Worm (Caenorhabditis elegans) whole organism, young adult: ENCODE results near the gene Y17G7B.18.

Source experiments
- B0336.3 ChIP-seq: fragments of 200-800 bp; sonication (Bioruptor generic); IDR thresholded peaks from 2 replicates; pipeline ENCODE4 v1.3.6; 2022; ENCODE audit warnings: missing genetic modification characterization, missing compliant biosample characterization
- T07F8.4 ChIP-seq: sonication (generic microtip); optimal IDR thresholded peaks from 2 replicates; lab custom pipeline; 2016; ENCODE audit warnings: mild to moderate bottlenecking, missing genetic modification characterization, moderate library complexity, missing compliant biosample characterization
- Y53F4B.3 ChIP-seq: fragments of 200-800 bp; sonication (Bioruptor generic); IDR thresholded peaks from 2 replicates; pipeline ENCODE4 v1.3.6; 2022; ENCODE audit warnings: missing genetic modification reagents, missing genetic modification characterization, missing compliant biosample characterization
- ama-1 ChIP-seq, 3 experiments: fragments of 150-350 bp in 1 of 3; sonication (generic microtip) in 2 of 3; optimal IDR thresholded peaks; 2 replicates each; lab custom pipeline; 2014 to 2018; ENCODE audit warnings: missing biosample characterization in 2 of 3, missing genetic modification characterization in 2 of 3, missing genetic modification reagents in 2 of 3
- aptf-3 ChIP-seq: fragments of 200-800 bp; sonication (Bioruptor generic); IDR thresholded peaks from 2 replicates; pipeline ENCODE4 v1.3.6; 2022; ENCODE audit warnings: missing genetic modification characterization, missing compliant biosample characterization
- ets-4 ChIP-seq: fragments of 200-800 bp; sonication (Bioruptor generic); optimal IDR thresholded peaks from 2 replicates; lab custom pipeline; 2018; ENCODE audit warnings: mild to moderate bottlenecking, missing genetic modification characterization, missing compliant biosample characterization
- let-607 ChIP-seq, 2 experiments: fragments of 200-800 bp in 1 of 2; sonication (Bioruptor generic) in 1 of 2; sonication (generic microtip) in 1 of 2; optimal IDR thresholded peaks; 2 replicates each; lab custom pipeline; 2016 to 2018; ENCODE audit warnings: mild to moderate bottlenecking in 2 of 2, missing compliant biosample characterization in 2 of 2, missing genetic modification characterization in 2 of 2, moderate library complexity in 2 of 2, missing genotype in 1 of 2
- mel-28 ChIP-seq: sonication (generic microtip); optimal IDR thresholded peaks from 2 replicates; lab custom pipeline; 2016; ENCODE audit warnings: borderline replicate concordance, mild to moderate bottlenecking, missing genetic modification characterization, missing compliant biosample characterization
- snpc-4 ChIP-seq, 5 experiments: fragments of 150-350 bp in 1 of 5; sonication (generic microtip) in 4 of 5; optimal IDR thresholded peaks; 2 replicates each; lab custom pipeline; 2014 to 2018; ENCODE audit warnings: missing genetic modification characterization in 5 of 5, missing biosample characterization in 3 of 5, antibody characterized with exemption in 2 of 5, mild to moderate bottlenecking in 2 of 5, missing compliant biosample characterization in 2 of 5, missing genotype in 2 of 5, moderate library complexity in 2 of 5, missing genetic modification reagents in 1 of 5
- tbp1 ChIP-seq: fragments of 200-800 bp; sonication (Bioruptor generic); optimal IDR thresholded peaks from 2 replicates; lab custom pipeline; 2018; ENCODE audit warnings: mild to moderate bottlenecking, missing genetic modification characterization, missing compliant biosample characterization
- unc-62 ChIP-seq: fragments of 150-350 bp; optimal IDR thresholded peaks from 2 replicates; lab custom pipeline; 2014; ENCODE audit warnings: missing biosample characterization, missing genetic modification reagents, missing genetic modification characterization

DNA sequence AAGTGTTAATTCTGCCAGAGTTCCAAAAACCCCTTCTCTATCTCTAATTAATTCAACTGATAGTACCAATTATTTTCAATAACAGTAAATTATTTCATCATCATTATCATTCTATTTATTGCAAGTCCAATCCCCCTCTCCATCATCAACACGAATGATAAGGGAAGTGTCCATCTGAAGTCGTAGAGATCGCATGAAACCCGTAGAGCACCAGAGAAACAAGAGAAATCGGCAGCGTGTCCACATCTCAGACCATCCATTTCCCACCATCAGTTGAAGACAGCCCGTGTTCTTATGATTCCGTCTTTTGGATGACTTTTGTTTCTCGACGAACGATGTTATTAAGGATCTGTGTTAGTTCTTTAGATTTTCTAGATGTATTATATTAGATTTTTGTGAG is 54.2 kb downstream of the Y17G7B.18 start:
- no peak for TF ChIP-seq mel-28 (tag; lab: Kevin White, UChicago)
- TF ChIP-seq Y53F4B.3: no peak
- no peak for TF ChIP-seq tbp1 (GFP tag; lab: Kevin White, UChicago)
- no peak for TF ChIP-seq B0336.3 (GFP tag; lab: Robert Waterston, UW)
- TF ChIP-seq snpc-4 (GFP tag; optimal IDR thresholded peaks at IDR 0.05; lab: Kevin White, UChicago): no peak
- no peak for TF ChIP-seq snpc-4 (tag; optimal IDR thresholded peaks at IDR 0.05; lab: Kevin White, UChicago)
- no peak for TF ChIP-seq ets-4
- no peak for TF ChIP-seq unc-62 (GFP tag; lab: Kevin White, UChicago)
- no peak for TF ChIP-seq aptf-3 (GFP tag; lab: Robert Waterston, UW)
- TF ChIP-seq T07F8.4 (tag; lab: Kevin White, UChicago): no peak
- TF ChIP-seq ama-1 (optimal IDR thresholded peaks at IDR 0.05; lab: Kevin White, UChicago): peak; percentile 5
- no peak for TF ChIP-seq ama-1 (GFP tag; optimal IDR thresholded peaks at IDR 0.05; lab: Kevin White, UChicago)
- TF ChIP-seq let-607 (tag; optimal IDR thresholded peaks at IDR 0.05; lab: Kevin White, UChicago): peak in 1 of 2 experiments; percentile 17
